Fruit fly (Drosophila melanogaster) whole organism, embryonic: ENCODE data around the gene PIG-Wb.
A peak's percentile ranks its signal among the peaks of the same experiment; 100 is the strongest.

ENCODE experiments used
- B-H1 ChIP-seq: fragments of 200-800 bp; sonication (Bioruptor generic); IDR thresholded peaks from 3 replicates; pipeline ENCODE4 v1.3.6; 2022; ENCODE audit warnings: missing biosample characterization, missing genetic modification characterization
- CG10959 ChIP-seq: fragments of 200-800 bp; sonication (Bioruptor generic); IDR thresholded peaks from 2 replicates; pipeline ENCODE4 v1.3.6; 2022; ENCODE audit warnings: missing biosample characterization, missing genetic modification characterization
- CG11456 ChIP-seq: fragments of 200-800 bp; sonication (Bioruptor generic); IDR thresholded peaks from 3 replicates; pipeline ENCODE4 v1.3.6; 2022; ENCODE audit warnings: missing biosample characterization, missing genetic modification characterization
- CG14667 ChIP-seq: fragments of 200-800 bp; sonication (Bioruptor generic); IDR thresholded peaks from 2 replicates; pipeline ENCODE4 v1.3.6; 2022; ENCODE audit warnings: missing biosample characterization, missing genetic modification characterization
- CG14965 ChIP-seq: fragments of 200-800 bp; sonication (Bioruptor generic); optimal IDR thresholded peaks from 2 replicates; lab custom pipeline; 2016; ENCODE audit warnings: missing biosample characterization, missing genetic modification characterization, borderline replicate concordance
- CG15011 ChIP-seq: fragments of 200-800 bp; sonication (Bioruptor generic); optimal IDR thresholded peaks from 3 replicates; lab custom pipeline; 2018; ENCODE audit warnings: missing biosample characterization, mild to moderate bottlenecking, missing genetic modification characterization
- CG15514 ChIP-seq: fragments of 200-800 bp; sonication (Bioruptor generic); optimal IDR thresholded peaks from 3 replicates; lab custom pipeline; 2017; ENCODE audit warnings: missing biosample characterization, missing genetic modification characterization, mild to moderate bottlenecking, moderate library complexity, missing genetic modification reagents
- CG16813 ChIP-seq: fragments of 200-800 bp; sonication (Bioruptor generic); IDR thresholded peaks from 3 replicates; pipeline ENCODE4 v1.3.6; 2022; ENCODE audit warnings: missing biosample characterization, missing genetic modification characterization; ENCODE audit not compliant: partially characterized antibody
- CG17186 ChIP-seq: fragments of 200-800 bp; sonication (Bioruptor generic); optimal IDR thresholded peaks from 3 replicates; lab custom pipeline; 2017; ENCODE audit warnings: missing biosample characterization, missing genetic modification reagents, missing genetic modification characterization
- CG31224 ChIP-seq: fragments of 200-800 bp; sonication (Bioruptor generic); IDR thresholded peaks from 2 replicates; pipeline ENCODE4 v1.3.6; 2022; ENCODE audit warnings: missing biosample characterization, missing genetic modification characterization
- CG34422 ChIP-seq: fragments of 200-800 bp; sonication (Bioruptor generic); IDR thresholded peaks from 3 replicates; pipeline ENCODE4 v1.3.6; 2022; ENCODE audit warnings: missing biosample characterization, missing genetic modification characterization
- CG3995 ChIP-seq: fragments of 200-800 bp; sonication (Bioruptor generic); optimal IDR thresholded peaks from 3 replicates; lab custom pipeline; 2016; ENCODE audit warnings: missing biosample characterization, missing genetic modification characterization
- CG6175 ChIP-seq: fragments of 200-800 bp; sonication (Bioruptor generic); IDR thresholded peaks from 3 replicates; pipeline ENCODE4 v1.3.6; 2022; ENCODE audit warnings: missing biosample characterization, missing genetic modification characterization
- CG6791 ChIP-seq: fragments of 200-800 bp; sonication (Bioruptor generic); IDR thresholded peaks from 3 replicates; pipeline ENCODE4 v1.3.6; 2022; ENCODE audit warnings: missing biosample characterization, missing genetic modification characterization; ENCODE audit not compliant: partially characterized antibody
- CG7963 ChIP-seq: fragments of 200-800 bp; sonication (Bioruptor generic); IDR thresholded peaks from 3 replicates; pipeline ENCODE4 v1.3.6; 2022; ENCODE audit warnings: missing biosample characterization, missing genetic modification characterization; ENCODE audit not compliant: partially characterized antibody
- CG9797 ChIP-seq: fragments of 200-800 bp; sonication (Bioruptor generic); optimal IDR thresholded peaks from 3 replicates; lab custom pipeline; 2018; ENCODE audit warnings: missing biosample characterization, mild to moderate bottlenecking, missing genetic modification characterization
- CoRest ChIP-seq: fragments of 200-800 bp; sonication (Bioruptor generic); optimal IDR thresholded peaks from 3 replicates; lab custom pipeline; 2018; ENCODE audit warnings: missing biosample characterization, mild to moderate bottlenecking, missing genetic modification characterization, moderate library complexity
- Doc3 ChIP-seq: fragments of 200-800 bp; sonication (Bioruptor generic); IDR thresholded peaks from 3 replicates; pipeline ENCODE4 v1.3.6; 2022; ENCODE audit warnings: missing biosample characterization, missing genetic modification characterization; ENCODE audit not compliant: partially characterized antibody
- Dp ChIP-seq: fragments of 200-800 bp; sonication (Bioruptor generic); optimal IDR thresholded peaks from 2 replicates; lab custom pipeline; 2018; ENCODE audit warnings: missing biosample characterization, mild to moderate bottlenecking, missing genetic modification characterization, moderate library complexity
- Dref ChIP-seq: fragments of 200-800 bp; sonication (Bioruptor generic); IDR thresholded peaks from 2 replicates; pipeline ENCODE4 v1.3.6; 2022; ENCODE audit warnings: missing biosample characterization, missing genetic modification characterization
- E2f2 ChIP-seq: fragments of 200-800 bp; sonication (Bioruptor generic); IDR thresholded peaks from 2 replicates; pipeline ENCODE4 v1.3.6; 2022; ENCODE audit warnings: missing biosample characterization, missing genetic modification characterization
- Fer3 ChIP-seq: fragments of 200-800 bp; sonication (Bioruptor generic); optimal IDR thresholded peaks from 2 replicates; lab custom pipeline; 2018; ENCODE audit warnings: missing biosample characterization, mild to moderate bottlenecking, missing genetic modification characterization, moderate library complexity
- Hmx ChIP-seq: fragments of 200-800 bp; sonication (Bioruptor generic); optimal IDR thresholded peaks from 2 replicates; lab custom pipeline; 2016; ENCODE audit warnings: missing biosample characterization, missing genetic modification characterization
- Hr39 ChIP-seq: fragments of >200 bp; optimal IDR thresholded peaks from 2 replicates; lab custom pipeline; 2017
- Jarid2 ChIP-seq: fragments of 200-800 bp; sonication (Bioruptor generic); optimal IDR thresholded peaks from 3 replicates; lab custom pipeline; 2017; ENCODE audit warnings: mild to moderate bottlenecking, missing biosample characterization, missing genetic modification reagents, missing genetic modification characterization
- MBD-R2 ChIP-seq: fragments of 200-800 bp; sonication (Bioruptor generic); IDR thresholded peaks from 2 replicates; pipeline ENCODE4 v1.3.6; 2022; ENCODE audit warnings: missing biosample characterization, missing genetic modification characterization
- Med ChIP-seq: fragments of 200-800 bp; sonication (Bioruptor generic); peaks from one replicate; lab custom pipeline; 2016; ENCODE audit warnings: missing biosample characterization, missing genetic modification characterization, mild to moderate bottlenecking, inconsistent platforms, moderate library complexity
- NC2β ChIP-seq: fragments of 200-800 bp; sonication (Bioruptor generic); optimal IDR thresholded peaks from 2 replicates; lab custom pipeline; 2016; ENCODE audit warnings: missing biosample characterization, missing genetic modification characterization
- NfI ChIP-seq: fragments of 200-800 bp; sonication (Bioruptor generic); optimal IDR thresholded peaks from 3 replicates; lab custom pipeline; 2018; ENCODE audit warnings: missing biosample characterization, mild to moderate bottlenecking, missing genetic modification characterization, moderate library complexity
- Pdp1 ChIP-seq, 2 experiments: fragments of 200-800 bp; sonication (Bioruptor generic); optimal IDR thresholded peaks; 3 replicates each; lab custom pipeline; 2016; ENCODE audit warnings: missing biosample characterization in 2 of 2, missing genetic modification characterization in 2 of 2, mild to moderate bottlenecking in 1 of 2, moderate library complexity in 1 of 2
- amos ChIP-seq: fragments of 200-800 bp; sonication (Bioruptor generic); IDR thresholded peaks from 2 replicates; pipeline ENCODE4 v1.3.6; 2022; ENCODE audit warnings: missing biosample characterization, missing genetic modification characterization; ENCODE audit not compliant: partially characterized antibody
- ato ChIP-seq: fragments of 200-800 bp; sonication (Bioruptor generic); IDR thresholded peaks from 2 replicates; pipeline ENCODE4 v1.3.6; 2022; ENCODE audit warnings: missing biosample characterization, missing genetic modification characterization; ENCODE audit not compliant: partially characterized antibody
- bbx ChIP-seq: fragments of 200-800 bp; sonication (Bioruptor generic); IDR thresholded peaks from 2 replicates; pipeline ENCODE4 v1.3.6; 2022; ENCODE audit warnings: missing biosample characterization, missing genetic modification characterization; ENCODE audit not compliant: partially characterized antibody
- dpn ChIP-seq, 2 experiments: fragments of 200-800 bp; sonication (Bioruptor generic); optimal IDR thresholded peaks; 3 replicates each; lab custom pipeline; 2016; ENCODE audit warnings: missing biosample characterization in 2 of 2, missing genetic modification characterization in 2 of 2
- ftz-f1 ChIP-seq: fragments of 200-800 bp; sonication (Bioruptor generic); optimal IDR thresholded peaks from 2 replicates; lab custom pipeline; 2016; ENCODE audit warnings: missing biosample characterization, missing genetic modification characterization
- grau ChIP-seq: fragments of 200-800 bp; optimal IDR thresholded peaks from 3 replicates; lab custom pipeline; 2019; ENCODE audit warnings: missing biosample characterization, mild to moderate bottlenecking, missing genetic modification characterization, moderate library complexity
- grn ChIP-seq: fragments of 200-800 bp; sonication (Bioruptor generic); optimal IDR thresholded peaks from 3 replicates; lab custom pipeline; 2017; ENCODE audit warnings: missing biosample characterization, missing genetic modification characterization
- gsb ChIP-seq: fragments of 200-800 bp; sonication (Bioruptor generic); IDR thresholded peaks from 2 replicates; pipeline ENCODE4 v1.3.6; 2022; ENCODE audit warnings: missing biosample characterization, missing genetic modification characterization
- ken ChIP-seq: fragments of 200-800 bp; sonication (Bioruptor generic); IDR thresholded peaks from 3 replicates; pipeline ENCODE4 v1.3.6; 2022; ENCODE audit warnings: missing biosample characterization, missing genetic modification characterization
- lola ChIP-seq, 3 experiments: fragments of >200 bp in 2 of 3; fragments of 200-800 bp in 1 of 3; sonication (Bioruptor generic) in 1 of 3; optimal IDR thresholded peaks; 2 replicates each; lab custom pipeline; 2017 to 2019; ENCODE audit warnings: missing biosample characterization in 3 of 3, missing genetic modification characterization in 3 of 3, mild to moderate bottlenecking in 1 of 3, moderate library complexity in 1 of 3
- nom ChIP-seq: fragments of 200-800 bp; sonication (Bioruptor generic); optimal IDR thresholded peaks from 2 replicates; lab custom pipeline; 2017; ENCODE audit warnings: missing biosample characterization, missing genetic modification characterization, mild to moderate bottlenecking, moderate library complexity, missing genetic modification reagents
- odd ChIP-seq: fragments of 200-800 bp; sonication (Bioruptor generic); optimal IDR thresholded peaks from 2 replicates; lab custom pipeline; 2017; ENCODE audit warnings: missing biosample characterization, mild to moderate bottlenecking, missing genetic modification characterization
- pfk ChIP-seq: fragments of 200-800 bp; sonication (Bioruptor generic); optimal IDR thresholded peaks from 2 replicates; lab custom pipeline; 2018; ENCODE audit warnings: missing biosample characterization, mild to moderate bottlenecking, missing genetic modification characterization, moderate library complexity
- prd ChIP-seq, 3 experiments: fragments of >200 bp in 2 of 3; fragments of 200-800 bp in 1 of 3; sonication (Bioruptor generic) in 1 of 3; optimal IDR thresholded peaks in 2 of 3; IDR thresholded peaks in 1 of 3; 2 replicates in 2 of 3; 3 replicates in 1 of 3; pipeline versions ENCODE4 v1.3.6 to Lab custom; 2017 to 2022; ENCODE audit warnings: missing biosample characterization in 1 of 3, missing genetic modification characterization in 1 of 3
- psq ChIP-seq: fragments of 200-800 bp; sonication (Bioruptor generic); optimal IDR thresholded peaks from 2 replicates; lab custom pipeline; 2017; ENCODE audit warnings: missing biosample characterization, missing genetic modification characterization
- pzg ChIP-seq: fragments of 200-800 bp; sonication (Bioruptor generic); optimal IDR thresholded peaks from 3 replicates; lab custom pipeline; 2018; ENCODE audit warnings: missing biosample characterization, mild to moderate bottlenecking, missing genetic modification characterization, moderate library complexity
- row ChIP-seq: fragments of 200-800 bp; sonication (Bioruptor generic); IDR thresholded peaks from 3 replicates; pipeline ENCODE4 v1.3.6; 2022; ENCODE audit warnings: missing biosample characterization, missing genetic modification characterization
- scrt ChIP-seq: fragments of 200-800 bp; sonication (Bioruptor generic); optimal IDR thresholded peaks from 2 replicates; lab custom pipeline; 2018; ENCODE audit warnings: missing biosample characterization, mild to moderate bottlenecking, missing genetic modification characterization, moderate library complexity
- sim ChIP-seq: fragments of 200-800 bp; sonication (Bioruptor generic); IDR thresholded peaks from 2 replicates; pipeline ENCODE4 v1.3.6; 2022; ENCODE audit warnings: missing biosample characterization, missing genetic modification characterization

PIG-Wb gene

DNA sequence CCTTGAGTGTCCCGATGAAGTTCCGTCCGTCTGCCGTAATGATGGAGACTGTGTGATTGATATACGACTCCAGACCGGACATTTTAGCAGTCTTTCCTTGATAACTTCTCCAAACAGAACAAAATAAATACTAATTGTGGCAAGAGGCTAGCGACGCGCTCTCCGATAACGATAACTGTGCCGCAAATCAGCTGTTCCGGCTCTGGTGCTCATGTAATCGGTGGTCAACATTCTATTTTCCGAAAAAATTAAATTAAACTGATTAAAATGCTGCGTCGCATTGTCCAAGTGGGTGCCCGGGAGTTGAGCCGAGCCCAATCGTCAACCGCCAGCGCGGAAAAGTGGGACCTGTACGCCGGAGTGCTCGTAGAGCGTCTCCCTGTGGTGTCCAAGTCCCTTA lies 39.3 kb upstream of the PIG-Wb start, which contains the start of the genes CG2021 and mRpL46 (continued):
- TF ChIP-seq CG14667 (GFP tag; lab: Robert Waterston, UW) (no peak), gsb (GFP tag; lab: Robert Waterston, UW) (no peak), odd (GFP tag; lab: Kevin White, UChicago) (no peak), nom (no peak), CG15514 (GFP tag; lab: Kevin White, UChicago) (no peak), MBD-R2 (peak; percentile 86), Fer3 (tag; lab: Kevin White, UChicago) (no peak), sim (no peak), row (GFP tag; lab: Robert Waterston, UW) (no peak), Hr39 (no peak), lola (GFP tag; optimal IDR thresholded peaks at IDR 0.05; lab: Kevin White, UChicago) (no peak), amos (GFP tag; lab: Robert Waterston, UW) (peak; percentile 40; the same call in 1 of the 2 replicates), ftz-f1 (GFP tag; lab: Kevin White, UChicago) (no peak), CG17186 (GFP tag; lab: Kevin White, UChicago) (peak; percentile 50), CoRest (no peak), Doc3 (GFP tag; lab: Robert Waterston, UW) (peak; percentile 43; the same call in 2 of the 3 replicates), CG15011 (GFP tag; lab: Kevin White, UChicago) (no peak), CG10959 (GFP tag; lab: Robert Waterston, UW) (no peak), CG7963 (GFP tag; lab: Robert Waterston, UW) (peak; percentile 49; the same call in 1 of the 3 replicates), scrt (GFP tag; lab: Kevin White, UChicago) (no peak), Hmx (GFP tag; lab: Kevin White, UChicago) (no peak), CG14965 (GFP tag; lab: Kevin White, UChicago) (no peak), grn (GFP tag; lab: Kevin White, UChicago) (no peak), bbx (GFP tag; lab: Robert Waterston, UW) (peak; percentile 44), pzg (GFP tag; lab: Kevin White, UChicago) (peak; percentile 24), ato (GFP tag; lab: Robert Waterston, UW) (peak; percentile 32; the same call in 1 of the 2 replicates), Dp (GFP tag; lab: Kevin White, UChicago) (peak; percentile 7), E2f2 (GFP tag; lab: Robert Waterston, UW) (peak; percentile 29; the same call in 1 of the 2 replicates), CG11456 (no peak), CG16813 (GFP tag; lab: Robert Waterston, UW) (0 out of 3 replicates have a peak, but pooled peaks have one; percentile 14), CG9797 (GFP tag; lab: Kevin White, UChicago) (no peak), CG6175 (GFP tag; lab: Robert Waterston, UW) (no peak), prd (optimal IDR thresholded peaks at IDR 0.05; lab: Kevin White, UChicago) (no peak), prd (GFP tag; IDR thresholded peaks at IDR 0.05; lab: Robert Waterston, UW) (no peak), CG31224 (GFP tag; lab: Robert Waterston, UW) (no peak), B-H1 (GFP tag; lab: Robert Waterston, UW) (no peak), Pdp1 (GFP tag; optimal IDR thresholded peaks at IDR 0.05; lab: Kevin White, UChicago) (peak in 1 of 2 experiments; percentile 76), pfk (GFP tag; lab: Kevin White, UChicago) (no peak), grau (tag; lab: Kevin White, UChicago) (no peak), Jarid2 (no peak), dpn (GFP tag; optimal IDR thresholded peaks at IDR 0.05; lab: Kevin White, UChicago) (no peak), Dref (GFP tag; lab: Robert Waterston, UW) (peak; percentile 62), Med (peak; percentile 59), ken (GFP tag; lab: Robert Waterston, UW) (no peak), NfI (no peak), CG3995 (GFP tag; lab: Kevin White, UChicago) (no peak), CG34422 (GFP tag; lab: Robert Waterston, UW) (no peak), NC2β (no peak), psq (GFP tag; lab: Kevin White, UChicago) (no peak), CG6791 (peak; percentile 36; the same call in 1 of the 3 replicates)
